Worm (Caenorhabditis elegans): ENCODE results near the gene thoc-2.

The thoc-2 gene

DNA sequence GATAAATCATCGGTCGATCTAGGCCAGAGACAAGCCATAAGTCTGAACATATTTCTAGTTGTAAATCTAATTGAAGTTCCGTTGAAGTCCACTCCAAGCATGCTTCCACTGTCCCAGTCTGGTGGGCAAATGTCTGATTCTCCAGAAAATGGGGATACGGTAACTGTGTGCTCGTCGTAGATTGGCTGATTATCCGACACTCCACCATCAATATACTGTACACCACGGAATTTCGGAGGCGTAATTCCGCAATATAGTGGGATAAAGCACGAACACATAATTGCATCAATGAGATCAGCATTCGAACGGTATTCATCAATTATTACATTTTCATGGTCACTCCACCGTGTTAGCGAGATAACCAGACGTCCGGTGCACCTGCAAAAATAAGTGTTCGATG, 50.4 kb downstream of the thoc-2 start:
- TF ChIP-seq elt-1 (tag; optimal IDR thresholded peaks at IDR 0.05) (no peak), nhr-11 (tag; optimal IDR thresholded peaks at IDR 0.05) (no peak), ZK546.5 (tag; optimal IDR thresholded peaks at IDR 0.05) (no peak), sma-9 (GFP tag; optimal IDR thresholded peaks at IDR 0.05) (no peak), sma-9 (tag; optimal IDR thresholded peaks at IDR 0.05) (no peak), nhr-77 (tag; optimal IDR thresholded peaks at IDR 0.05) (no peak), mab-5 (tag; optimal IDR thresholded peaks at IDR 0.05) (no peak), C34F6.9 (tag; optimal IDR thresholded peaks at IDR 0.05) (no peak), lin-39 (tag; optimal IDR thresholded peaks at IDR 0.05) (no peak), nhr-12 (tag; optimal IDR thresholded peaks at IDR 0.05) (no peak), R02D3.7 (tag; optimal IDR thresholded peaks at IDR 0.05) (no peak), nhr-237 (tag; optimal IDR thresholded peaks at IDR 0.05) (no peak), nhr-10 (tag; optimal IDR thresholded peaks at IDR 0.05) (no peak)

DNA sequence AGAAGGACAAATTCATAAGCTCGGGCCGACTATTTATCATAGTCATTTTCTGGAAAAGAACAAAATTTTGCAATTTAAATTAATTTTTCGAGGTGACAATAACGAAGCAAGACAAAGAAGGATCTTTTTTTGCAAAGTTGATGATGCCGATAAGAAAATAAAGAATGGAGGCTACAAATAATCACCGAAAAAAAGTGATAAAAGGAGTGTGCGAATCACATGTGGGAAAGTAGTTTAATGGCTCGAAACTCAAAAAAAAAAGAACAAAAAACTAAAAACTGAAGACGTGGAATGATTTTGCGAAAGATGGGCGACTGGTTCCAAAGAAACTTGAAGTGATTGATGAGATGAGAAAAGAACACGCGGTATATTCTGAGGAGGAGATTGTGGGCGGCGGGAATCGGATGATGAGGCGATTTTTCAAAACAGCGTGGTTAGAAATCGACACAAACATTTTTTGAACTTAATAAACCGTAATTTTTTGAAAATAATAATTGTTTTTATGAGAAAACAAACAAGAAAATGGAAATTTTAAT, 51.6 kb downstream of the thoc-2 start, which contains the start of gene atgl-1:
Gene atgl-1, minus strand, starts transcription at position 51 of the 536 bp plus-strand sequence.
- TF ChIP-seq ama-1 (optimal IDR thresholded peaks at IDR 0.05) (peak; percentile 48), mdl-1 (tag; optimal IDR thresholded peaks at IDR 0.05) (peak in 1 of 2 experiments; percentile 19), crh-2 (tag; optimal IDR thresholded peaks at IDR 0.05) (peak; percentile 4), nhr-21 (tag; optimal IDR thresholded peaks at IDR 0.05) (peak; percentile 11), fos-1 (tag; optimal IDR thresholded peaks at IDR 0.05) (peak; percentile 17), nhr-25 (tag; optimal IDR thresholded peaks at IDR 0.05) (peak; percentile 24), sem-4 (tag; optimal IDR thresholded peaks at IDR 0.05) (no peak), gmeb-1 (tag; optimal IDR thresholded peaks at IDR 0.05) (no peak)

DNA sequence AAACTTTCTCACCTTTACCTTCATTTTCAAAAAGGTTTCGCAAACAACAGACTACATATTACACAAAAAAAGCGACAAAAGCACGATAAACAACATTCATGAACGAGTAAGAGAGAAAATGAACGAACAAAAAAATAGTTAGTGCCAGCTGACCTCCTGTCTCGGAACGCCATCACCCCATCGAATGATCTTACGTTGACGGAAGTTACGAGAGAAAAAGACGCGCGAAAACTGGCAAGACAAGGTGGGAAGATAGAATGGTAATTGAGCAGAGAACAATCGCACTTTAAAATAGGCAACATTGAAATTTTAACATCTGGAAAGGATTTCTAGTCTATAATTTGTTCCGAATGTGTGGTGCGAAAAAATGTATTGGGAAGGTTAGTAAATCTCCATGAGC, 52.4 kb downstream of the thoc-2 start:
- TF ChIP-seq ceh-16 (tag; optimal IDR thresholded peaks at IDR 0.05) (no peak), alr-1 (tag; optimal IDR thresholded peaks at IDR 0.05) (no peak), ZK546.5 (tag; optimal IDR thresholded peaks at IDR 0.05) (no peak), Y55F3AM.14 (GFP tag; optimal IDR thresholded peaks at IDR 0.05) (no peak), lin-13 (GFP tag; optimal IDR thresholded peaks at IDR 0.05) (no peak), blmp-1 (tag; optimal IDR thresholded peaks at IDR 0.05; ENCODE audit: insufficient read depth) (no peak), sem-4 (tag; optimal IDR thresholded peaks at IDR 0.05) (no peak), nhr-23 (tag; optimal IDR thresholded peaks at IDR 0.05) (no peak), crh-2 (tag; optimal IDR thresholded peaks at IDR 0.05) (peak; percentile 26), nhr-77 (tag; optimal IDR thresholded peaks at IDR 0.05) (no peak), elt-1 (tag; optimal IDR thresholded peaks at IDR 0.05) (no peak), elt-3 (tag; optimal IDR thresholded peaks at IDR 0.05) (no peak), unc-39 (tag; optimal IDR thresholded peaks at IDR 0.05) (no peak), mdl-1 (tag; optimal IDR thresholded peaks at IDR 0.05) (peak in 1 of 2 experiments; percentile 20), egl-27 (tag; optimal IDR thresholded peaks at IDR 0.05) (no peak), sma-3 (GFP tag; optimal IDR thresholded peaks at IDR 0.05) (no peak), nhr-21 (tag; optimal IDR thresholded peaks at IDR 0.05) (no peak), mbf-1 (tag; optimal IDR thresholded peaks at IDR 0.05) (no peak), nhr-129 (tag; optimal IDR thresholded peaks at IDR 0.05) (peak; percentile 11), gmeb-1 (tag; optimal IDR thresholded peaks at IDR 0.05) (no peak), ceh-82 (tag; optimal IDR thresholded peaks at IDR 0.05) (no peak), ztf-11 (tag; optimal IDR thresholded peaks at IDR 0.05) (no peak), unc-55 (GFP tag; optimal IDR thresholded peaks at IDR 0.05) (no peak), nhr-25 (tag; optimal IDR thresholded peaks at IDR 0.05) (peak; percentile 18), sma-9 (GFP tag; optimal IDR thresholded peaks at IDR 0.05) (peak; percentile 3), sma-9 (tag; optimal IDR thresholded peaks at IDR 0.05) (no peak), snpc-4 (tag; optimal IDR thresholded peaks at IDR 0.05) (no peak), mab-5 (tag; optimal IDR thresholded peaks at IDR 0.05) (no peak), ama-1 (optimal IDR thresholded peaks at IDR 0.05) (no peak), unc-62 (GFP tag; optimal IDR thresholded peaks at IDR 0.05) (no peak), nhr-11 (tag; optimal IDR thresholded peaks at IDR 0.05) (no peak), F13H6.1 (tag; optimal IDR thresholded peaks at IDR 0.05) (no peak), R02D3.7 (tag; optimal IDR thresholded peaks at IDR 0.05) (no peak), ztf-1 (GFP tag; conservative IDR thresholded peaks at IDR 0.05) (no peak), lin-11 (tag; optimal IDR thresholded peaks at IDR 0.05) (no peak), nhr-12 (tag; optimal IDR thresholded peaks at IDR 0.05) (no peak), C34F6.9 (tag; optimal IDR thresholded peaks at IDR 0.05) (no peak), zag-1 (tag; optimal IDR thresholded peaks at IDR 0.05) (no peak), nhr-237 (tag; optimal IDR thresholded peaks at IDR 0.05) (no peak), dmd-4 (tag; optimal IDR thresholded peaks at IDR 0.05) (no peak), nhr-6 (tag; optimal IDR thresholded peaks at IDR 0.05) (no peak), fos-1 (tag; optimal IDR thresholded peaks at IDR 0.05) (peak; percentile 2)
